Worm (Caenorhabditis elegans) whole organism, dauer: Measurements from ENCODE around the gene R12C12.6.
"Not testable (repeated sequence)": the region's sequence is repeated elsewhere in the genome, so short reads cannot be mapped to it uniquely, and the experiment has no call there.

Source experiments
- unc-62 ChIP-seq: sonication (generic microtip); optimal IDR thresholded peaks from 2 replicates; lab custom pipeline; 2017; ENCODE audit warnings: missing biosample characterization, missing genetic modification reagents, missing genetic modification characterization

R12C12.6 gene

DNA sequence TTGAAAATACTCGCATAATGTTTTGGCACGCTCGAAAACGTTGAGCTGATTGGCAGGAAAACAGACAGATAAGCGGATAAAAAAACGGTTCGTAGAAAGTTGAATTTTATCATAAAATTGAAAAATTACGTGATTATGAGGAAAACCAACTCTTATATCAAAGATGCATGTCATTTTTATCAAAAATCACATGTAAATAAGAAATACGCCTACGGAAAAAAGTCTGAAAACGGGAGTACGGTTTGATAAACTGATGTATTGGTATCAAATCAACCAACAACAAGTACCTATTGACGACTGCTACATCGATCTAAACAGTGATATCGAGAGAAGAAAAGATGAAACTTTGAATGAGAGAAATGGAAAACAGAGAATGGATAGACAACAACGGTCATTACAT is 22.0 kb downstream of the R12C12.6 start:
- TF ChIP-seq unc-62 (GFP tag; lab: Kevin White, UChicago) = no peak

DNA sequence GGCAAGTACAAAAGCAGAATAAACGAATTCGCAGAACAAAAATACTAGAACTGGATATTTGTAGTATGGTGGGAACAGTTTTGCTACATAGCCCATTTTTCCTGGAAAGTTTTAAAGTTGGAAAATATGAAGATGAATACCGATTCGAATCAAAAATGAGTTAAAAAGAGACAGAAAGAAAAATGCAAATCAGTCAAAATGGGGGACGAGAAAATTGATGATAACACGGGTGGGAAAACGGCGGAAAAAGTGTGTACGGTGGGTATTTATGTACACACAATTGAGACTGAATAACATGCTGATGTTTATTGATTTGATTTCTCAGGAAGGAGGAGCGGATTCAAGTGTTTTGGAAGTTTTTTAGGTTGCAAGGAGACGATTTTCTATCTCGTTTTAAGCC is 22.8 kb downstream of the R12C12.6 start, which contains the start of gene R12C12.9:
Gene R12C12.9 (minus strand): TSS at position 101 of the 400 bp plus-strand sequence.
- TF ChIP-seq unc-62 (GFP tag; lab: Kevin White, UChicago) = no peak

DNA sequence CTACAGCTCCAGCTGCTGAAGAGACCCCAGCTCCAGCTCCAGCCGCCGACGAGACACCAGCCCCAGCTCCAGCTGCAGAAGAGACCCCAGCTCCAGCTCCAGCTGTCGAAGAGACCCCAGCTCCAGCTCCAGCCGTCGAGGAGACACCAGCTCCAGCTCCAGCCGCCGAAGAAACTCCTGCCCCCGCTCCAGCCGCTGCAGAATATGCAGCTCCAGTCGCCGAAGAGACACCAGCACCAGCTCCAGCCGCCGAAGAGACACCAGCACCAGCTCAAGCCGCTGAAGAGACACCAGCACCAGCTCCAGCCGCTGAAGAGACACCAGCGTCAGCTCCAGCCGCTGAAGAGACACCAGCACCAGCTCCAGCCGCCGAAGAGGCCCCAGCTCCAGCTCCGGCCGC is 25.1 kb downstream of the R12C12.6 start:
- TF ChIP-seq unc-62 (GFP tag; lab: Kevin White, UChicago) = no peak

DNA sequence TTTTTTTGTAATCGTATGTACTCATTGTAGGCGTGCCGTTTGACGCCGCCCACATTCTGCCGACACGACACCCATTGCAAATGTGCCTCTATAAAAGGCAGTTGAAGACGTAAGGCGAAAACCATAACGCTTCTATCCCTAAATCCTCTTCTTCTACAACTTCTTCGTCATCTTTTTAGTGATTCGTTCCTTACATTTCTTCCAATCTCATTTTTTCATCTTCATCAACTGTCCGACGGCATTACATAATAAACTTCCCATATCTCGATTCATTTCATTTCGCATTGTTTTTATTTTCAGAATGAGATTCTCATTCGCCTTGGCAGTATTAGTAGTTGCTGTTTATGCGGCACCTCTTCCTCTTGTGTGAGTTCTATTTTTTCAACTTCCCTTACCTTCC is 27.3 kb downstream of the R12C12.6 start, which contains the start of gene ZK84.1:
Gene ZK84.1 (plus strand): TSS at position 301 of the 400 bp plus-strand sequence.
- no peak for TF ChIP-seq unc-62 (GFP tag; lab: Kevin White, UChicago)

DNA sequence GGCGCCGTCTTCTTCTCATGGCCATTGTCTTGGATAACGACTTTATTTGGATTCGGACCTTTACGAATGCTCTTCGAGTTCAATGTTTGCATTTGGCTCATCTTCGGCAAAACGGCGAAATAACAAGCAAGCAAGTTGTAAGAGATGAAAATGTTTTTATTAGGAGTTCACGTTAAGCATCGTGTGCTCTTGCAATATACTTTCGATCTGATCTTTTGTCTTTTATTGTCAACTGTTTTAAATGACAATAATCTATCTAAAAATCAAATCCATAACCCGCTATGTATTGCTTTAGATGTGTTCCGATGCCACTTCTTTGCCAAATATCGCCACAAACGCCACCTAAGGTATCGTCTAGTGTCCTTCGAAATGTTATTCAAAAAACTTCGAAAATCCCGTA is 31.3 kb downstream of the R12C12.6 start, which contains the start of gene ZK84.5:
Gene ZK84.5 (minus strand): TSS at position 101 of the 400 bp plus-strand sequence.
- TF ChIP-seq unc-62 (GFP tag; lab: Kevin White, UChicago) = no peak

DNA sequence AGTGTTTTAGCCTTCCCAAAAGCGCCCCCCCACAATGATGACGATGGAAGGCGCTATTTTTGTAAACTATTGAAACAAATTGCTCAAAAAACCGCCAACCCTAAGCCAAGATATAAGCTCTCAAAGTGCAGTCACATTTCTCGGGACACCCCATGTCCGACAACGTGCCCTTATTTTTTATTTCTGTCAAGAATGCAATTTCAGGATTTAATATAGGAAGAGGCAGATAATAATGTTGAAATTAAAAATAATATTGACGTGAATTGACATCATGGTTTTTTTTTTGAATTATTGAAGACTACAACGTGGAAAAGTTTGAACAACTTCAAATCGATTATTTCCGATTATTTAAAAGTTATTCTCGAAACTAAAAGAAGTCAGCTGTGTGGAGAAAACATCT is 33.6 kb downstream of the R12C12.6 start, which contains the start of gene ZK84.2:
Gene ZK84.2 (plus strand): TSS at position 301 of the 400 bp plus-strand sequence.
- TF ChIP-seq unc-62 (GFP tag; lab: Kevin White, UChicago) = not testable (repeated sequence)

DNA sequence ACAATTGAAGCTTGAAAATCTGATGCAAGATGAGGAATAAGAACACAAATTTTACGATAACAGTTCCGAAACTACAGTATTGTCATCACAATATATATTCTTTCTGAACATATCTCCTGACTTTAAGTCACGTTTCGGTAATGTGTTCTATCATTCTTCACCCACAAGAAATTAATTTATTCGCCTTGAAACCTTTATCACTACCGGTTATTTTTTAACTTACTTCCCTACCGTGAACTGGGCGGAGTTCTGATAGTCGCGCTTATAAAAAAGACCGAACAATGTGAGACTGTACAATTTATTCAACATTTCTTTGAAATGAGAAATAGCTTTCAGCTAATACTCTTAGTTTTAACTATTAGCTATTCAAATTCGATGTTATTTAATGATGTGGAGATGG is 37.1 kb downstream of the R12C12.6 start, which contains the start of gene ins-20:
Gene ins-20 (plus strand): TSS at position 301 of the 400 bp plus-strand sequence.
- TF ChIP-seq unc-62 (GFP tag; lab: Kevin White, UChicago) = no peak

DNA sequence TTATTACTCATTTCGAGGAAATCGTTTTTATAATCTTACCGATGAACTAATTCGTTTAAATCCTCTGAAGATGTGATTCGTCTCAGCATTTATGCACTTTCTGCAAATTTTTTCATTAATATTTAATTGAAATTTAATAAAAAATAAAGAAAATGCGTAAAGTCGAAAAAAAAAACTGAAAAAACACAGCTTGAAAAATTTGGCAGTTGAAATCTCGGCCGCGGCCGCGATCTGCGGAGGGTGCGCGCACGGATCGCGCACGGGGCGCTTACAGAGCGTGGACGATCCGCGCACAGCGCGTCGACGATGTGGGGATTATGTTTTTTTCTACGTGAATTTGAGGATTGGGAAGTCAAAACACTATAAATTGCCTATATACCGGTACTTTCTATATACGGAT is 38.8 kb downstream of the R12C12.6 start, which contains the start of gene ZK84.4:
Gene ZK84.4 (minus strand): TSS at position 101 of the 400 bp plus-strand sequence.
- not testable (repeated sequence) for TF ChIP-seq unc-62 (GFP tag; lab: Kevin White, UChicago)

DNA sequence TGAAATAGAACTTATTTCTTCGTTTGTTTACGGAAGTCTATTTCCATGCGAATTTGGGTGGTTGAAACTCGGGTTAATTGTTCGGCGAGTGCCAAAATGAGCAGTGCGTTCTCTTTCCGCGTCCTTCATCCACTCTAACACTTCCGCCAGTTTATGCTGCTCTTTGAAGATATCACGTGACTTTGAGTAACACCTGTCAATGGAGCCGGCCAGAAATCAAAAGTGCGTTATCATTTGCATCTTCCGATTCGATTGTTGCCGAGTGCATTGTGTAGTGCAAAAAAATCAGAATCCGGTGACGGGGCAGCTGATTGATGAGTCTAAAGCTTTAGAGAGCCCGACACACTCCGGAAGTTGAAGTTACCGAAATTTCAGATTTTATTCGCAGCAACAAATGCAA is 46.7 kb downstream of the R12C12.6 start:
- TF ChIP-seq unc-62 (GFP tag; lab: Kevin White, UChicago) = no peak

DNA sequence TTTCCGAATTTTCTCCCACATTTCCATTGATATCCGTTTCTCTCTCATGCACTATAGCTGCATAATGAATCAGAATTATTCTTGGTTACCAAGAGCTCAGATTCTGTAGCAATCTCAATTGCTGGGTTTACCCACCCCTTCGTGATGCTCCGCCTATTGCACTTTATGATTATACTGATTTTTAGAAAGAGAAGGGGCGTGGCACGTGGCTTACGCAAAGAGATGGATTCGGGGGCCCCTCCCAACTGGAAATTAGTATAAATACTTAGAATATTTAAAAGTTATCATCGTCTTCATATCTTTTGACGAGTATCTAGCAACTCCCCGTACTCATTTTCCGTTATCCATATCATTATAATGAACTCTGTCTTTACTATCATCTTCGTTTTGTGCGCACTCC is 47.5 kb downstream of the R12C12.6 start, which contains the start of gene ins-6:
Gene ins-6 (plus strand): TSS at position 301 of the 400 bp plus-strand sequence.
- no peak for TF ChIP-seq unc-62 (GFP tag; lab: Kevin White, UChicago)

DNA sequence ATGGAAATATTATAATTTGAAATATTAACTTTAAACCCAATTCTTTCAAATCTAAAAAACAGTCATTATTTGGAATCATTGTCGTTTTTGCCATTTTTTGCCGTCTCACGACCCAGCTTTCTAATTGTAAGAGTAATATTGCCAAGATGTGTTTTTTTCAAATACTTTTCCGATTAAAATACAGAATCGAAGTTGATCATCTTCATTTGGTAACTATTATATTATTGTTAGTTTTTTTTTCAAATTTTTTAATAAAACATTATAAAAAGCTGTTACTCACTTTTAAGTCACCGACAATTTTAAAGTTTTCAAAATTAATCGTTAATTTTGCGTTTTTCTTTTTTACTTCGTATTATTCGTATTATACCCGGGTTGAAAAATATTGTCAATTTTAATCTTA is 50.4 kb downstream of the R12C12.6 start, which contains the start of gene ins-5:
Gene ins-5 (plus strand): TSS at position 301 of the 400 bp plus-strand sequence.
- TF ChIP-seq unc-62 (GFP tag; lab: Kevin White, UChicago) = no peak
